Fruit fly (Drosophila melanogaster) whole organism, embryonic: ENCODE results near the gene CG44362.

Experiments used
- CG10979 ChIP-seq: fragments of 200-800 bp; sonication (Bioruptor generic); optimal IDR thresholded peaks from 2 replicates; lab custom pipeline; 2018; ENCODE audit warnings: missing biosample characterization, mild to moderate bottlenecking, missing genetic modification characterization, moderate library complexity
- CG12744 ChIP-seq: fragments of 200-800 bp; sonication (Bioruptor generic); optimal IDR thresholded peaks from 2 replicates; lab custom pipeline; 2016; ENCODE audit warnings: missing biosample characterization, missing genetic modification characterization
- CG13287 ChIP-seq: fragments of 200-800 bp; sonication (Bioruptor generic); IDR thresholded peaks from 2 replicates; pipeline ENCODE4 v1.3.6; 2022; ENCODE audit warnings: missing biosample characterization, missing genetic modification characterization; ENCODE audit not compliant: partially characterized antibody
- CG15601 ChIP-seq: fragments of 200-800 bp; sonication (Bioruptor generic); optimal IDR thresholded peaks from 3 replicates; lab custom pipeline; 2019; ENCODE audit warnings: missing biosample characterization, mild to moderate bottlenecking, missing genetic modification characterization, moderate library complexity
- CG16813 ChIP-seq: fragments of 200-800 bp; sonication (Bioruptor generic); IDR thresholded peaks from 3 replicates; pipeline ENCODE4 v1.3.6; 2022; ENCODE audit warnings: missing biosample characterization, missing genetic modification characterization; ENCODE audit not compliant: partially characterized antibody
- CG17361 ChIP-seq: fragments of 200-800 bp; sonication (Bioruptor generic); IDR thresholded peaks from 3 replicates; pipeline ENCODE4 v1.3.6; 2022; ENCODE audit warnings: missing biosample characterization, missing genetic modification characterization
- CG17385 ChIP-seq: fragments of 200-800 bp; sonication (Bioruptor generic); optimal IDR thresholded peaks from 3 replicates; lab custom pipeline; 2018; ENCODE audit warnings: missing biosample characterization, mild to moderate bottlenecking, missing genetic modification characterization
- CG31388 ChIP-seq: fragments of 200-800 bp; sonication (Bioruptor generic); optimal IDR thresholded peaks from 2 replicates; lab custom pipeline; 2016; ENCODE audit warnings: missing biosample characterization, missing genetic modification characterization
- CG5245 ChIP-seq: fragments of 200-800 bp; sonication (Bioruptor generic); optimal IDR thresholded peaks from 3 replicates; lab custom pipeline; 2016; ENCODE audit warnings: missing biosample characterization, missing genetic modification characterization
- CG6254 ChIP-seq: fragments of 200-800 bp; sonication (Bioruptor generic); optimal IDR thresholded peaks from 3 replicates; lab custom pipeline; 2017; ENCODE audit warnings: mild to moderate bottlenecking, missing biosample characterization, missing genetic modification reagents, missing genetic modification characterization
- CG7357 ChIP-seq: fragments of 200-800 bp; sonication (Bioruptor generic); IDR thresholded peaks from 3 replicates; pipeline ENCODE4 v1.3.6; 2022; ENCODE audit warnings: missing biosample characterization, missing genetic modification characterization
- CG7556 ChIP-seq: fragments of 200-800 bp; sonication (Bioruptor generic); optimal IDR thresholded peaks from 2 replicates; lab custom pipeline; 2017; ENCODE audit warnings: missing biosample characterization, mild to moderate bottlenecking, missing genetic modification characterization
- CG7928 ChIP-seq: fragments of 200-800 bp; sonication (Bioruptor generic); optimal IDR thresholded peaks from 2 replicates; lab custom pipeline; 2017; ENCODE audit warnings: missing biosample characterization, mild to moderate bottlenecking, missing genetic modification characterization
- CG8924 ChIP-seq: fragments of 200-800 bp; optimal IDR thresholded peaks from 3 replicates; lab custom pipeline; 2019; ENCODE audit warnings: missing biosample characterization, mild to moderate bottlenecking, missing genetic modification characterization, moderate library complexity
- CG9609 ChIP-seq: fragments of 200-800 bp; sonication (Bioruptor generic); optimal IDR thresholded peaks from 3 replicates; lab custom pipeline; 2016; ENCODE audit warnings: missing biosample characterization, missing genetic modification characterization
- CG9817 ChIP-seq: fragments of 200-800 bp; sonication (Bioruptor generic); optimal IDR thresholded peaks from 2 replicates; lab custom pipeline; 2018; ENCODE audit warnings: missing biosample characterization, mild to moderate bottlenecking, missing genetic modification characterization, moderate library complexity
- CrebB ChIP-seq: fragments of 200-800 bp; sonication (Bioruptor generic); optimal IDR thresholded peaks from 3 replicates; lab custom pipeline; 2018; ENCODE audit warnings: missing biosample characterization, mild to moderate bottlenecking, missing genetic modification characterization
- Dad ChIP-seq: fragments of 200-800 bp; sonication (Bioruptor generic); optimal IDR thresholded peaks from 3 replicates; lab custom pipeline; 2016; ENCODE audit warnings: missing biosample characterization, missing genetic modification characterization
- Dip3 ChIP-seq: fragments of 200-800 bp; sonication (Bioruptor generic); optimal IDR thresholded peaks from 3 replicates; lab custom pipeline; 2016; ENCODE audit warnings: missing biosample characterization, missing genetic modification characterization
- GATAe ChIP-seq: fragments of 200-800 bp; sonication (Bioruptor generic); conservative IDR thresholded peaks from 2 replicates; pipeline ENCODE4 v1.3.6; 2022; ENCODE audit warnings: missing biosample characterization, missing genetic modification characterization
- Gsc ChIP-seq: fragments of 200-800 bp; sonication (Bioruptor generic); IDR thresholded peaks from 2 replicates; pipeline ENCODE4 v1.3.6; 2022; ENCODE audit warnings: missing biosample characterization, missing genetic modification characterization
- H15 ChIP-seq: fragments of 200-800 bp; sonication (Bioruptor generic); IDR thresholded peaks from 3 replicates; pipeline ENCODE4 v1.3.6; 2022; ENCODE audit warnings: missing biosample characterization, missing genetic modification characterization
- Hr51 ChIP-seq, 2 experiments: fragments of 200-800 bp; sonication (Bioruptor generic); optimal IDR thresholded peaks; 2 replicates in 1 of 2; 3 replicates in 1 of 2; lab custom pipeline; 2016 to 2018; ENCODE audit warnings: missing biosample characterization in 2 of 2, missing genetic modification characterization in 2 of 2, mild to moderate bottlenecking in 1 of 2, moderate library complexity in 1 of 2
- Myb ChIP-seq: fragments of 200-800 bp; sonication (Bioruptor generic); optimal IDR thresholded peaks from 2 replicates; lab custom pipeline; 2016; ENCODE audit warnings: missing biosample characterization, missing genetic modification characterization
- NfI ChIP-seq: fragments of 200-800 bp; sonication (Bioruptor generic); optimal IDR thresholded peaks from 3 replicates; lab custom pipeline; 2018; ENCODE audit warnings: missing biosample characterization, mild to moderate bottlenecking, missing genetic modification characterization, moderate library complexity
- Rfx ChIP-seq: fragments of 200-800 bp; sonication (Bioruptor generic); IDR thresholded peaks from 2 replicates; pipeline ENCODE4 v1.3.6; 2022; ENCODE audit warnings: missing biosample characterization, missing genetic modification characterization
- Rx ChIP-seq: fragments of 200-800 bp; sonication (Bioruptor generic); IDR thresholded peaks from 2 replicates; pipeline ENCODE4 v1.3.6; 2022; ENCODE audit warnings: missing biosample characterization, missing genetic modification characterization
- Sox102F ChIP-seq: fragments of 200-800 bp; sonication (Bioruptor generic); optimal IDR thresholded peaks from 2 replicates; lab custom pipeline; 2018; ENCODE audit warnings: missing biosample characterization, mild to moderate bottlenecking, missing genetic modification characterization, moderate library complexity
- Stat92E ChIP-seq, 3 experiments: fragments of >200 bp in 2 of 3; fragments of 200-800 bp in 1 of 3; sonication (Bioruptor generic) in 1 of 3; optimal IDR thresholded peaks; 2 replicates each; lab custom pipeline; 2017 to 2019; ENCODE audit warnings: missing biosample characterization in 3 of 3, missing genetic modification characterization in 3 of 3, mild to moderate bottlenecking in 1 of 3, moderate library complexity in 1 of 3
- ab ChIP-seq: fragments of 200-800 bp; sonication (Bioruptor generic); optimal IDR thresholded peaks from 2 replicates; lab custom pipeline; 2016; ENCODE audit warnings: missing biosample characterization, missing genetic modification characterization
- ac ChIP-seq: fragments of 200-800 bp; sonication (Bioruptor generic); optimal IDR thresholded peaks from 3 replicates; lab custom pipeline; 2017; ENCODE audit warnings: missing biosample characterization, mild to moderate bottlenecking, missing genetic modification characterization
- ara ChIP-seq: fragments of 200-800 bp; sonication (Bioruptor generic); IDR thresholded peaks from 2 replicates; pipeline ENCODE4 v1.3.6; 2022; ENCODE audit warnings: missing biosample characterization, missing genetic modification characterization
- chm ChIP-seq: fragments of 200-800 bp; sonication (Bioruptor generic); IDR thresholded peaks from 2 replicates; pipeline ENCODE4 v1.3.6; 2022; ENCODE audit warnings: missing biosample characterization, missing genetic modification characterization
- croc ChIP-seq: fragments of 200-800 bp; sonication (Bioruptor generic); conservative IDR thresholded peaks from 3 replicates; pipeline ENCODE4 v1.3.6; 2022; ENCODE audit warnings: missing biosample characterization, missing genetic modification characterization
- dimm ChIP-seq: fragments of 200-800 bp; sonication (Bioruptor generic); IDR thresholded peaks from 2 replicates; pipeline ENCODE4 v1.3.6; 2022; ENCODE audit warnings: missing biosample characterization, missing genetic modification characterization
- dmrt99B ChIP-seq: fragments of 200-800 bp; sonication (Bioruptor generic); optimal IDR thresholded peaks from 2 replicates; lab custom pipeline; 2018; ENCODE audit warnings: missing biosample characterization, mild to moderate bottlenecking, missing genetic modification characterization, moderate library complexity
- en ChIP-seq: fragments of 200-800 bp; sonication (Bioruptor generic); optimal IDR thresholded peaks from 2 replicates; lab custom pipeline; 2016; ENCODE audit warnings: missing biosample characterization, missing genetic modification characterization
- fd3F ChIP-seq: fragments of 200-800 bp; sonication (Bioruptor generic); optimal IDR thresholded peaks from 2 replicates; lab custom pipeline; 2018; ENCODE audit warnings: missing biosample characterization, mild to moderate bottlenecking, missing genetic modification characterization, moderate library complexity
- gcm ChIP-seq: fragments of 200-800 bp; sonication (Bioruptor generic); optimal IDR thresholded peaks from 2 replicates; lab custom pipeline; 2019; ENCODE audit warnings: missing biosample characterization, mild to moderate bottlenecking, missing genetic modification characterization, moderate library complexity
- gt ChIP-seq: fragments of 200-800 bp; sonication (Bioruptor generic); IDR thresholded peaks from 2 replicates; pipeline ENCODE4 v1.3.6; 2022; ENCODE audit warnings: missing biosample characterization, missing genetic modification characterization
- peb ChIP-seq: fragments of 200-800 bp; sonication (Bioruptor generic); IDR thresholded peaks from 2 replicates; pipeline ENCODE4 v1.3.6; 2022; ENCODE audit warnings: missing biosample characterization, missing genetic modification characterization
- phol ChIP-seq: fragments of 200-800 bp; sonication (Bioruptor generic); optimal IDR thresholded peaks from 3 replicates; lab custom pipeline; 2018; ENCODE audit warnings: missing biosample characterization, mild to moderate bottlenecking, missing genetic modification characterization, moderate library complexity
- sc ChIP-seq, 3 experiments: fragments of >200 bp in 2 of 3; fragments of 200-800 bp in 1 of 3; sonication (Bioruptor generic) in 1 of 3; optimal IDR thresholded peaks; 2 replicates in 2 of 3; 3 replicates in 1 of 3; lab custom pipeline; 2017; ENCODE audit warnings: mild to moderate bottlenecking in 1 of 3, missing biosample characterization in 1 of 3, missing genetic modification characterization in 1 of 3, missing genetic modification reagents in 1 of 3
- shn ChIP-seq: fragments of 200-800 bp; sonication (Bioruptor generic); optimal IDR thresholded peaks from 3 replicates; lab custom pipeline; 2016; ENCODE audit warnings: missing biosample characterization, missing genetic modification characterization
- sim ChIP-seq: fragments of 200-800 bp; sonication (Bioruptor generic); IDR thresholded peaks from 2 replicates; pipeline ENCODE4 v1.3.6; 2022; ENCODE audit warnings: missing biosample characterization, missing genetic modification characterization
- slbo ChIP-seq: fragments of 200-800 bp; sonication (Bioruptor generic); IDR thresholded peaks from 2 replicates; pipeline ENCODE4 v1.3.6; 2022; ENCODE audit warnings: missing biosample characterization, missing genetic modification characterization
- so ChIP-seq: fragments of 200-800 bp; sonication (Bioruptor generic); IDR thresholded peaks from 3 replicates; pipeline ENCODE4 v1.3.6; 2022; ENCODE audit warnings: missing biosample characterization, missing genetic modification characterization
- tap ChIP-seq: fragments of 200-800 bp; optimal IDR thresholded peaks from 3 replicates; lab custom pipeline; 2019; ENCODE audit warnings: missing biosample characterization, mild to moderate bottlenecking, missing genetic modification characterization, moderate library complexity
- tin ChIP-seq: fragments of 200-800 bp; sonication (Bioruptor generic); optimal IDR thresholded peaks from 3 replicates; lab custom pipeline; 2016; ENCODE audit warnings: missing biosample characterization, missing genetic modification characterization
- zfh2 ChIP-seq: fragments of 200-800 bp; sonication (Bioruptor generic); optimal IDR thresholded peaks from 2 replicates; lab custom pipeline; 2016; ENCODE audit warnings: missing biosample characterization, missing genetic modification characterization

Gene CG44362

DNA sequence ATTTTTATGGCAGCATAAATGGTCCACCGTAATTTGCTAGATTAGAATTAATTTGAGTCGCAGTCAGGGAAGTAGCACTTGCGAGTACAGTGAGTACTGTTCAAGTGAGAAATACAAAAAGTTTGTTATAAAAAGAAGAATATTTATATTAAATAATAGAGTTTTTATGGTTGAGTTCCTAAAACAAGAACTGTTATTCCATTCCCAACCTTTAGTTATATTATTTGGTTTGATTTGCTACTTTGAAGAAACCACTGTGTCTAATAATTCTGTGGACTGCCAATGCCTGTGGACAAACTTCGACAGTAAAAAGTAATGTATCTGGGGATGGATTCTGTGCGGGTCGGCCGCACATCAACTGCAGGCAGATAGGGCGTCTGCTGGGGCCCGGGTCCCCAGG is 29.5 kb upstream of the CG44362 start (continued):
- TF ChIP-seq CG6254 (GFP tag; lab: Kevin White, UChicago) (no peak), tin (GFP tag; lab: Kevin White, UChicago) (no peak), ac (no peak), chm (peak; percentile 50; the same call in 1 of the 2 replicates), CG8924 (peak; percentile 17), CG7357 (GFP tag; lab: Robert Waterston, UW) (no peak), en (GFP tag; lab: Kevin White, UChicago) (no peak), tap (tag; lab: Kevin White, UChicago) (peak; percentile 29), Dip3 (GFP tag; lab: Kevin White, UChicago) (no peak), gcm (GFP tag; lab: Kevin White, UChicago) (peak; percentile 37), GATAe (no peak), Myb (GFP tag; lab: Kevin White, UChicago) (no peak), Hr51 (GFP tag; optimal IDR thresholded peaks at IDR 0.05; lab: Kevin White, UChicago) (peak in 1 of 2 experiments; percentile 32), Rx (0 out of 2 replicates have a peak, but pooled peaks have one; percentile 24), CG31388 (GFP tag; lab: Kevin White, UChicago) (no peak), CG15601 (tag; lab: Kevin White, UChicago) (no peak), Sox102F (peak; percentile 14), so (GFP tag; lab: Robert Waterston, UW) (peak; percentile 47; the same call in 1 of the 3 replicates), CrebB (tag; lab: Kevin White, UChicago) (no peak), CG13287 (GFP tag; lab: Robert Waterston, UW) (no peak), CG7556 (GFP tag; lab: Kevin White, UChicago) (peak; percentile 25), Rfx (GFP tag; lab: Robert Waterston, UW) (peak; percentile 54; the same call in 1 of the 2 replicates), phol (tag; lab: Kevin White, UChicago) (peak; percentile 38), Gsc (GFP tag; lab: Robert Waterston, UW) (no peak), CG12744 (GFP tag; lab: Kevin White, UChicago) (no peak), sc (optimal IDR thresholded peaks at IDR 0.05; lab: Kevin White, UChicago) (no peak), sc (GFP tag; optimal IDR thresholded peaks at IDR 0.05; lab: Kevin White, UChicago) (no peak), peb (GFP tag; lab: Robert Waterston, UW) (0 out of 2 replicates have a peak, but pooled peaks have one; percentile 36), sim (GFP tag; lab: Robert Waterston, UW) (0 out of 2 replicates have a peak, but pooled peaks have one; percentile 13), CG9609 (GFP tag; lab: Kevin White, UChicago) (no peak), NfI (GFP tag; lab: Kevin White, UChicago) (no peak), dimm (GFP tag; lab: Robert Waterston, UW) (no peak), fd3F (no peak), Stat92E (GFP tag; optimal IDR thresholded peaks at IDR 0.05; lab: Kevin White, UChicago) (no peak), dmrt99B (tag; lab: Kevin White, UChicago) (peak; percentile 59), CG17361 (GFP tag; lab: Robert Waterston, UW) (no peak), H15 (GFP tag; lab: Robert Waterston, UW) (no peak), CG5245 (GFP tag; lab: Kevin White, UChicago) (no peak), CG17385 (GFP tag; lab: Kevin White, UChicago) (peak; percentile 30), shn (GFP tag; lab: Kevin White, UChicago) (no peak), CG7928 (GFP tag; lab: Kevin White, UChicago) (no peak), ab (GFP tag; lab: Kevin White, UChicago) (no peak), Dad (GFP tag; lab: Kevin White, UChicago) (no peak), CG16813 (GFP tag; lab: Robert Waterston, UW) (no peak), ara (peak; percentile 34; the same call in 1 of the 2 replicates), slbo (GFP tag; lab: Robert Waterston, UW) (peak; percentile 69), CG9817 (no peak), CG10979 (tag; lab: Kevin White, UChicago) (peak; percentile 31), zfh2 (GFP tag; lab: Kevin White, UChicago) (no peak), croc (no peak), gt (no peak)
